Worm (Caenorhabditis elegans): ENCODE data around the gene ctns-1.

ctns-1 gene

DNA sequence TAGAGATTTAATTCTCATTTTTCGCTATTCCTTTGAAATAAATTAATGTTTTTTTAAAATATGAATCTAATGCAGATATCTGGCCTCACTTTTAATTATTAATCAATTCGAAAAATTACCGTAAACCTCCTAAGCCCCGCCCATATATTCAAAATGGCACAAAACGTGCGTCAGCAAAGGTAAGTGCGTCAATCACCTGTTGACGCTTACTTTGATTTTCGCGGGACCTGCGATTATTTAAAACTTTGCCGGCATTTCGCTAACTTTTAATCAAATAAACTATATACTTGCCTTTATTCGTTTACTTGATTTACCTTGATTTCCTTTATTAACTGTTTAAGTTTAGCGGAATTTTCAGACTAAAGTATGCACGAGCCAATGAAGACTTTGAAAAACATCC is 21.3 kb upstream of the ctns-1 start, which contains the start of gene pch-2 (continued):
- TF ChIP-seq zip-4 (GFP tag; optimal IDR thresholded peaks at IDR 0.05) (no peak), aly-2 (tag; optimal IDR thresholded peaks at IDR 0.05) (no peak), swsn-7 (tag; optimal IDR thresholded peaks at IDR 0.05) (peak; percentile 48), lin-14 (GFP tag; optimal IDR thresholded peaks at IDR 0.05) (peak; percentile 45), sptf-1 (tag; optimal IDR thresholded peaks at IDR 0.05) (no peak), fkh-8 (tag; optimal IDR thresholded peaks at IDR 0.05) (peak; percentile 62), nhr-12 (tag; optimal IDR thresholded peaks at IDR 0.05) (no peak), egl-13 (tag; optimal IDR thresholded peaks at IDR 0.05) (no peak), jun-1 (tag; optimal IDR thresholded peaks at IDR 0.05) (no peak), hlh-17 (GFP tag; optimal IDR thresholded peaks at IDR 0.05; ENCODE audit: borderline replicate concordance) (no peak), snu-23 (GFP tag; optimal IDR thresholded peaks at IDR 0.05) (peak; percentile 65), fkh-10 (GFP tag; optimal IDR thresholded peaks at IDR 0.05) (no peak), zag-1 (tag; optimal IDR thresholded peaks at IDR 0.05) (no peak), tlp-1 (tag; optimal IDR thresholded peaks at IDR 0.05) (no peak), efl-3 (GFP tag; optimal IDR thresholded peaks at IDR 0.05) (no peak), fos-1 (tag; optimal IDR thresholded peaks at IDR 0.05) (no peak), nhr-20 (tag; optimal IDR thresholded peaks at IDR 0.05) (peak; percentile 61), nhr-71 (tag; optimal IDR thresholded peaks at IDR 0.05) (peak; percentile 70), grh-1 (GFP tag; IDR thresholded peaks at IDR 0.05) (no peak), lin-35 (GFP tag; optimal IDR thresholded peaks at IDR 0.05) (peak; percentile 78 to 93), ztf-11 (tag; optimal IDR thresholded peaks at IDR 0.05) (no peak), Y116A8C.19 (tag; optimal IDR thresholded peaks at IDR 0.05; ENCODE audit: borderline replicate concordance) (no peak), unc-30 (tag; optimal IDR thresholded peaks at IDR 0.05) (no peak), sox-4 (tag; optimal IDR thresholded peaks at IDR 0.05) (no peak), lin-13 (GFP tag; optimal IDR thresholded peaks at IDR 0.05) (no peak), ceh-90 (tag; optimal IDR thresholded peaks at IDR 0.05) (no peak), mef-2 (tag; optimal IDR thresholded peaks at IDR 0.05) (no peak), ama-1 (optimal IDR thresholded peaks at IDR 0.05) (no peak), ceh-82 (tag; optimal IDR thresholded peaks at IDR 0.05) (no peak), ceh-8 (GFP tag; optimal IDR thresholded peaks at IDR 0.05) (no peak), mep-1 (tag; optimal IDR thresholded peaks at IDR 0.05) (peak; percentile 61), mab-9 (GFP tag; IDR thresholded peaks at IDR 0.05) (no peak), unc-130 (tag; optimal IDR thresholded peaks at IDR 0.05) (peak; percentile 3), lsy-2 (tag; optimal IDR thresholded peaks at IDR 0.05) (peak; percentile 80 to 93)

DNA sequence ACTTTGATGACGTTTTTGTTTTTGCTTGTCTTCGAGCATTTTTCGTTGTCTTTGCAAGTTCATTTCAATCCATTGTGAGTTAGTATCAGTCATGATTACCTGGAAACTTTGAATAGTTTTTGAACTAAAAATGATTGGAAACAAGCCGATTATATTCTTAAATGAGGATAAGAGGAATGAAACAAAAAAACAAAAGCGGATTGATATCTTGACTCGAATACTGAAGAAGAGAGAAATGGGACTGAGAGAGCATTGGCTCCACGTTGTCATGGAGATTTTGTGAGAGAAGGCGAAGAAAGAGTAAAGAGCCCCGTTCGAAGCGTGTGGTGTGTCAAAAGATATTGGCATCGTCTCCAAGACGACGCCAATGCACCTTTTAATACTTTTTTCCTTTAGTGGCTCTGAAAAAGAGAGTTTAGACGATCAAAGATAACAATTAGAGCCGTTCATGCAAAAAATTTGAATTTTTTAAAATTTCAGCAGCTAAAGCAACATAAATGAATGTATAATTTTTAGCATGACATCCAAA is 20.2 kb upstream of the ctns-1 start, which contains the start of the genes tub-1 and tmem-138:
Gene tub-1, minus strand, starts transcription at position 101 of the 529 bp plus-strand sequence.
Gene tmem-138, plus strand, starts transcription at position 479 of the 529 bp plus-strand sequence.
- TF ChIP-seq pag-3 (tag; optimal IDR thresholded peaks at IDR 0.05; ENCODE audit: borderline replicate concordance, insufficient read depth) (no peak), nhr-85 (tag) (no peak), fkh-8 (tag; optimal IDR thresholded peaks at IDR 0.05) (peak; percentile 70), C04F5.9 (tag; optimal IDR thresholded peaks at IDR 0.05) (no peak), efl-3 (GFP tag; optimal IDR thresholded peaks at IDR 0.05) (no peak), dsc-1 (tag; optimal IDR thresholded peaks at IDR 0.05) (peak; percentile 42), ceh-90 (tag; optimal IDR thresholded peaks at IDR 0.05) (no peak), tlp-1 (tag; optimal IDR thresholded peaks at IDR 0.05) (no peak), C16A3.4 (tag; optimal IDR thresholded peaks at IDR 0.05) (no peak), swsn-7 (tag; optimal IDR thresholded peaks at IDR 0.05) (no peak), F16B12.6 (tag; optimal IDR thresholded peaks at IDR 0.05) (no peak)
